Fruit fly (Drosophila melanogaster) whole organism, embryonic: ENCODE measurements around the gene CG43218.

Experiments used
- Ada2b ChIP-seq: fragments of 200-800 bp; sonication (Bioruptor generic); IDR thresholded peaks from 2 replicates; pipeline ENCODE4 v1.3.6; 2022; ENCODE audit warnings: missing biosample characterization, missing genetic modification characterization
- CG1024 ChIP-seq: fragments of 200-800 bp; sonication (Bioruptor generic); IDR thresholded peaks from 2 replicates; pipeline ENCODE4 v1.3.6; 2022; ENCODE audit warnings: missing biosample characterization, missing genetic modification characterization
- CG11247 ChIP-seq: fragments of 200-800 bp; sonication (Bioruptor generic); IDR thresholded peaks from 2 replicates; pipeline ENCODE4 v1.3.6; 2022; ENCODE audit warnings: missing biosample characterization, missing genetic modification characterization
- CG12236 ChIP-seq: fragments of 200-800 bp; sonication (Bioruptor generic); optimal IDR thresholded peaks from 2 replicates; lab custom pipeline; 2016; ENCODE audit warnings: missing biosample characterization, missing genetic modification characterization
- CG12659 ChIP-seq: fragments of 200-800 bp; sonication (Bioruptor generic); optimal IDR thresholded peaks from 3 replicates; lab custom pipeline; 2017; ENCODE audit warnings: mild to moderate bottlenecking, missing biosample characterization, missing genetic modification reagents, missing genetic modification characterization
- CG12769 ChIP-seq: fragments of 200-800 bp; sonication (Bioruptor generic); optimal IDR thresholded peaks from 2 replicates; lab custom pipeline; 2019; ENCODE audit warnings: missing biosample characterization, mild to moderate bottlenecking, missing genetic modification characterization, moderate library complexity
- CG13624 ChIP-seq: fragments of 200-800 bp; sonication (Bioruptor generic); optimal IDR thresholded peaks from 2 replicates; lab custom pipeline; 2016; ENCODE audit warnings: missing biosample characterization, missing genetic modification characterization
- CG1647 ChIP-seq: fragments of 200-800 bp; sonication (Bioruptor generic); optimal IDR thresholded peaks from 3 replicates; lab custom pipeline; 2016; ENCODE audit warnings: missing biosample characterization, missing genetic modification characterization
- CG17568 ChIP-seq: fragments of 200-800 bp; sonication (Bioruptor generic); optimal IDR thresholded peaks from 2 replicates; lab custom pipeline; 2018; ENCODE audit warnings: missing biosample characterization, mild to moderate bottlenecking, missing genetic modification characterization, moderate library complexity
- CG18262 ChIP-seq: fragments of 200-800 bp; optimal IDR thresholded peaks from 3 replicates; lab custom pipeline; 2019; ENCODE audit warnings: missing biosample characterization, mild to moderate bottlenecking, missing genetic modification characterization, moderate library complexity
- CG2116 ChIP-seq: fragments of 200-800 bp; sonication (Bioruptor generic); optimal IDR thresholded peaks from 3 replicates; lab custom pipeline; 2018; ENCODE audit warnings: missing biosample characterization, mild to moderate bottlenecking, missing genetic modification characterization
- CG31441 ChIP-seq: fragments of 200-800 bp; sonication (Bioruptor generic); IDR thresholded peaks from 2 replicates; pipeline ENCODE4 v1.3.6; 2022; ENCODE audit warnings: missing biosample characterization, missing genetic modification characterization
- CG33213 ChIP-seq: fragments of 200-800 bp; sonication (Bioruptor generic); optimal IDR thresholded peaks from 3 replicates; lab custom pipeline; 2016; ENCODE audit warnings: missing biosample characterization, missing genetic modification characterization
- CG3407 ChIP-seq: fragments of 200-800 bp; sonication (Bioruptor generic); optimal IDR thresholded peaks from 2 replicates; lab custom pipeline; 2018; ENCODE audit warnings: missing biosample characterization, mild to moderate bottlenecking, missing genetic modification characterization
- CG4328 ChIP-seq: fragments of 200-800 bp; sonication (Bioruptor generic); optimal IDR thresholded peaks from 3 replicates; lab custom pipeline; 2017; ENCODE audit warnings: missing biosample characterization, missing genetic modification reagents, missing genetic modification characterization
- CG7271 ChIP-seq: fragments of 200-800 bp; sonication (Bioruptor generic); optimal IDR thresholded peaks from 2 replicates; lab custom pipeline; 2018; ENCODE audit warnings: missing biosample characterization, mild to moderate bottlenecking, missing genetic modification characterization, moderate library complexity
- CG7357 ChIP-seq: fragments of 200-800 bp; sonication (Bioruptor generic); IDR thresholded peaks from 3 replicates; pipeline ENCODE4 v1.3.6; 2022; ENCODE audit warnings: missing biosample characterization, missing genetic modification characterization
- CG7372 ChIP-seq: fragments of 200-800 bp; sonication (Bioruptor generic); IDR thresholded peaks from 2 replicates; pipeline ENCODE4 v1.3.6; 2022; ENCODE audit warnings: missing biosample characterization, missing genetic modification characterization
- CG7839 ChIP-seq: fragments of 200-800 bp; sonication (Bioruptor generic); optimal IDR thresholded peaks from 3 replicates; lab custom pipeline; 2018; ENCODE audit warnings: missing biosample characterization, mild to moderate bottlenecking, missing genetic modification characterization, moderate library complexity
- CG7987 ChIP-seq: fragments of 200-800 bp; sonication (Bioruptor generic); optimal IDR thresholded peaks from 2 replicates; lab custom pipeline; 2018; ENCODE audit warnings: missing biosample characterization, mild to moderate bottlenecking, missing genetic modification characterization, moderate library complexity
- CkIIα-i1 ChIP-seq: fragments of 200-800 bp; sonication (Bioruptor generic); IDR thresholded peaks from 2 replicates; pipeline ENCODE4 v1.3.6; 2022; ENCODE audit warnings: missing biosample characterization, missing genetic modification characterization
- Dfd ChIP-seq, 2 experiments: fragments of >200 bp; optimal IDR thresholded peaks; 2 replicates each; lab custom pipeline; 2017; ENCODE audit warnings: missing biosample characterization in 2 of 2, missing genetic modification characterization in 2 of 2
- Doc3 ChIP-seq: fragments of 200-800 bp; sonication (Bioruptor generic); IDR thresholded peaks from 3 replicates; pipeline ENCODE4 v1.3.6; 2022; ENCODE audit warnings: missing biosample characterization, missing genetic modification characterization; ENCODE audit not compliant: partially characterized antibody
- Elba2 ChIP-seq: fragments of 200-800 bp; sonication (Bioruptor generic); optimal IDR thresholded peaks from 3 replicates; lab custom pipeline; 2016; ENCODE audit warnings: missing biosample characterization, missing genetic modification characterization
- Fer3 ChIP-seq: fragments of 200-800 bp; sonication (Bioruptor generic); optimal IDR thresholded peaks from 2 replicates; lab custom pipeline; 2018; ENCODE audit warnings: missing biosample characterization, mild to moderate bottlenecking, missing genetic modification characterization, moderate library complexity
- HLHmδ ChIP-seq: fragments of 200-800 bp; sonication (Bioruptor generic); optimal IDR thresholded peaks from 2 replicates; lab custom pipeline; 2018; ENCODE audit warnings: missing biosample characterization, mild to moderate bottlenecking, missing genetic modification characterization, moderate library complexity
- MBD-R2 ChIP-seq: fragments of 200-800 bp; sonication (Bioruptor generic); IDR thresholded peaks from 2 replicates; pipeline ENCODE4 v1.3.6; 2022; ENCODE audit warnings: missing biosample characterization, missing genetic modification characterization
- NC2β ChIP-seq: fragments of 200-800 bp; sonication (Bioruptor generic); optimal IDR thresholded peaks from 2 replicates; lab custom pipeline; 2016; ENCODE audit warnings: missing biosample characterization, missing genetic modification characterization
- Nf-YB ChIP-seq: fragments of 200-800 bp; sonication (Bioruptor generic); optimal IDR thresholded peaks from 3 replicates; lab custom pipeline; 2019; ENCODE audit warnings: missing biosample characterization, mild to moderate bottlenecking, missing genetic modification characterization, moderate library complexity
- Oli ChIP-seq: fragments of 200-800 bp; sonication (Bioruptor generic); optimal IDR thresholded peaks from 2 replicates; lab custom pipeline; 2018; ENCODE audit warnings: missing biosample characterization, mild to moderate bottlenecking, missing genetic modification characterization, moderate library complexity
- Ravus ChIP-seq: fragments of 200-800 bp; sonication (Bioruptor generic); IDR thresholded peaks from 2 replicates; pipeline ENCODE4 v1.3.6; 2022; ENCODE audit warnings: missing biosample characterization, missing genetic modification characterization
- br ChIP-seq: fragments of >200 bp; optimal IDR thresholded peaks from 2 replicates; lab custom pipeline; 2017
- cas ChIP-seq: fragments of 200-800 bp; sonication (Bioruptor generic); IDR thresholded peaks from 2 replicates; pipeline ENCODE4 v1.3.6; 2022; ENCODE audit warnings: missing biosample characterization, missing genetic modification characterization
- cg ChIP-seq: fragments of 200-800 bp; sonication (Bioruptor generic); optimal IDR thresholded peaks from 3 replicates; lab custom pipeline; 2019; ENCODE audit warnings: missing biosample characterization, mild to moderate bottlenecking, missing genetic modification characterization, moderate library complexity
- chif ChIP-seq, 2 experiments: fragments of 200-800 bp; sonication (Bioruptor generic); optimal IDR thresholded peaks; 3 replicates each; lab custom pipeline; 2016; ENCODE audit warnings: missing biosample characterization in 2 of 2, missing genetic modification characterization in 2 of 2
- ci ChIP-seq: fragments of 200-800 bp; sonication (Bioruptor generic); IDR thresholded peaks from 3 replicates; pipeline ENCODE4 v1.3.6; 2022; ENCODE audit warnings: missing biosample characterization, missing genetic modification characterization
- fru ChIP-seq: fragments of >200 bp; optimal IDR thresholded peaks from 2 replicates; lab custom pipeline; 2017
- gfzf ChIP-seq: fragments of 200-800 bp; sonication (Bioruptor generic); optimal IDR thresholded peaks from 2 replicates; lab custom pipeline; 2016; ENCODE audit warnings: missing biosample characterization, mild to moderate bottlenecking, missing genetic modification characterization, moderate library complexity
- her ChIP-seq: fragments of 200-800 bp; sonication (Bioruptor generic); optimal IDR thresholded peaks from 2 replicates; lab custom pipeline; 2016; ENCODE audit warnings: missing biosample characterization, missing genetic modification characterization
- inv ChIP-seq: fragments of 200-800 bp; sonication (Bioruptor generic); IDR thresholded peaks from 2 replicates; pipeline ENCODE4 v1.3.6; 2022; ENCODE audit warnings: missing biosample characterization, missing genetic modification characterization; ENCODE audit not compliant: partially characterized antibody
- kah ChIP-seq: fragments of 200-800 bp; sonication (Bioruptor generic); optimal IDR thresholded peaks from 2 replicates; lab custom pipeline; 2018; ENCODE audit warnings: missing biosample characterization, mild to moderate bottlenecking, missing genetic modification characterization
- lbe ChIP-seq: fragments of 200-800 bp; sonication (Bioruptor generic); optimal IDR thresholded peaks from 2 replicates; lab custom pipeline; 2016; ENCODE audit warnings: missing biosample characterization, mild to moderate bottlenecking, missing genetic modification characterization
- nau ChIP-seq: fragments of 200-800 bp; sonication (Bioruptor generic); optimal IDR thresholded peaks from 3 replicates; lab custom pipeline; 2017; ENCODE audit warnings: missing biosample characterization, mild to moderate bottlenecking, missing genetic modification characterization, missing genetic modification reagents
- rib ChIP-seq: fragments of 200-800 bp; sonication (Bioruptor generic); IDR thresholded peaks from 2 replicates; pipeline ENCODE4 v1.3.6; 2022; ENCODE audit warnings: missing biosample characterization, missing genetic modification characterization
- shn ChIP-seq: fragments of 200-800 bp; sonication (Bioruptor generic); optimal IDR thresholded peaks from 3 replicates; lab custom pipeline; 2016; ENCODE audit warnings: missing biosample characterization, missing genetic modification characterization
- slbo ChIP-seq: fragments of 200-800 bp; sonication (Bioruptor generic); IDR thresholded peaks from 2 replicates; pipeline ENCODE4 v1.3.6; 2022; ENCODE audit warnings: missing biosample characterization, missing genetic modification characterization
- slou ChIP-seq: fragments of 200-800 bp; sonication (Bioruptor generic); optimal IDR thresholded peaks from 3 replicates; lab custom pipeline; 2016; ENCODE audit warnings: missing biosample characterization, missing genetic modification characterization
- stwl ChIP-seq: fragments of 200-800 bp; sonication (Bioruptor generic); optimal IDR thresholded peaks from 3 replicates; lab custom pipeline; 2018; ENCODE audit warnings: missing biosample characterization, mild to moderate bottlenecking, missing genetic modification characterization, moderate library complexity
- trem ChIP-seq: fragments of 200-800 bp; optimal IDR thresholded peaks from 3 replicates; lab custom pipeline; 2019; ENCODE audit warnings: missing biosample characterization, mild to moderate bottlenecking, missing genetic modification characterization, moderate library complexity
- tx ChIP-seq: fragments of 200-800 bp; sonication (Bioruptor generic); optimal IDR thresholded peaks from 2 replicates; lab custom pipeline; 2016; ENCODE audit warnings: missing biosample characterization, missing genetic modification characterization
- wek ChIP-seq: fragments of 200-800 bp; sonication (Bioruptor generic); optimal IDR thresholded peaks from 3 replicates; lab custom pipeline; 2018; ENCODE audit warnings: missing biosample characterization, mild to moderate bottlenecking, missing genetic modification characterization, moderate library complexity

The CG43218 gene

DNA sequence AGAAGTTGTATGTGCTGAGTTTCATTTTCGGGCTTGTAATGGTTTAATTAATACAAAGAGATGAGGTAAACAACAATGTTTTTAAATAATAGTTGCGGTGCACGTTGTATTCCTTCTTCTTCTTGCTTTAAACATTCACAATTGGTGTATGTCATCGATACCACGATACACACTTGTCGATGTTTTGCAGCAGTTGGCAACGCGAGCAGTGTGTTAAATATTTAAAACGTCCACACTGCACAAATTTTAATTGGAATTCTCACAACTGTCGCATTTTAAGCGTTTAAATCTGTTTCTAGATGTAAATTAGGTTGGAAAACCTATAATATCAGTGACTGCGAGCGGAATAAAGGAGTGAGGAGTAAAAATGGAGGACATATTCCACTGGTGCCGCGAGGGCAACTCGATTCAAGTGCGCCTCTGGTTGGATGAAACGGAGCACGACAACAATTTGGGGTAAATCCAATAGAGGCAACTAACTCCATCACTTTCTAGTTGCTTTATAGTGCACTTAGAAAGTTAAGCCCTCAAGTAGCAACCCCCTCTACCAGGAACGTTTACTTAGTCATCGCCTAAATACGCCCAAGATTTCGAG lies 41.0 kb upstream of the CG43218 start, which contains the start of the genes Trmt112 and Ilk (continued):
- TF ChIP-seq CG7372 (GFP tag; lab: Robert Waterston, UW) (no peak), her (no peak), slou (GFP tag; lab: Kevin White, UChicago) (no peak), Ravus (GFP tag; lab: Robert Waterston, UW) (no peak), CG12659 (GFP tag; lab: Kevin White, UChicago) (peak; percentile 65), Oli (tag; lab: Kevin White, UChicago) (no peak), wek (no peak), stwl (tag; lab: Kevin White, UChicago) (peak; percentile 90), MBD-R2 (GFP tag; lab: Robert Waterston, UW) (peak; percentile 96), nau (no peak), CG12236 (GFP tag; lab: Kevin White, UChicago) (no peak), br (lab: Kevin White, UChicago) (no peak), CG11247 (GFP tag; lab: Robert Waterston, UW) (no peak), CG17568 (GFP tag; lab: Kevin White, UChicago) (no peak), chif (GFP tag; optimal IDR thresholded peaks at IDR 0.05; lab: Kevin White, UChicago) (no peak), Dfd (GFP tag; optimal IDR thresholded peaks at IDR 0.05; lab: Kevin White, UChicago) (no peak), CG3407 (GFP tag; lab: Kevin White, UChicago) (no peak), Fer3 (tag; lab: Kevin White, UChicago) (no peak), CG33213 (GFP tag; lab: Kevin White, UChicago) (peak; percentile 57), HLHmδ (GFP tag; lab: Kevin White, UChicago) (peak; percentile 13), trem (tag; lab: Kevin White, UChicago) (peak; percentile 37), fru (no peak), Doc3 (peak; percentile 61; the same call in 1 of the 3 replicates), CkIIα-i1 (GFP tag; lab: Robert Waterston, UW) (no peak), Nf-YB (GFP tag; lab: Kevin White, UChicago) (no peak), inv (GFP tag; lab: Robert Waterston, UW) (peak; percentile 81), CG7271 (tag; lab: Kevin White, UChicago) (no peak), slbo (GFP tag; lab: Robert Waterston, UW) (0 out of 2 replicates have a peak, but pooled peaks have one; percentile 12), CG13624 (GFP tag; lab: Kevin White, UChicago) (peak; percentile 47), cg (GFP tag; lab: Kevin White, UChicago) (peak; percentile 19), tx (GFP tag; lab: Kevin White, UChicago) (peak; percentile 88), CG31441 (GFP tag; lab: Robert Waterston, UW) (no peak), NC2β (GFP tag; lab: Kevin White, UChicago) (no peak), CG18262 (tag; lab: Kevin White, UChicago) (no peak), shn (GFP tag; lab: Kevin White, UChicago) (peak; percentile 9), CG4328 (GFP tag; lab: Kevin White, UChicago) (no peak), ci (no peak), CG7357 (peak; percentile 65), CG12769 (tag; lab: Kevin White, UChicago) (peak; percentile 25), rib (no peak), Elba2 (GFP tag; lab: Kevin White, UChicago) (peak; percentile 55), Ada2b (GFP tag; lab: Robert Waterston, UW) (no peak), lbe (GFP tag; lab: Kevin White, UChicago) (no peak), gfzf (peak; percentile 68), kah (peak; percentile 2), CG7987 (GFP tag; lab: Kevin White, UChicago) (peak; percentile 44), cas (GFP tag; lab: Robert Waterston, UW) (no peak), CG2116 (peak; percentile 64), CG7839 (tag; lab: Kevin White, UChicago) (no peak), CG1024 (no peak), CG1647 (no peak)
